Fruit fly (Drosophila melanogaster) whole organism, adult: ENCODE measurements around the gene Ir68a.

Experiments used
- CG11617 ChIP-seq: fragments of 200-800 bp; sonication (Bioruptor generic); optimal IDR thresholded peaks from 2 replicates; lab custom pipeline; 2017; ENCODE audit warnings: mild to moderate bottlenecking, missing biosample characterization, missing genetic modification reagents, missing genetic modification characterization
- CG12768 ChIP-seq: fragments of 200-800 bp; sonication (Bioruptor generic); optimal IDR thresholded peaks from 2 replicates; lab custom pipeline; 2017; ENCODE audit warnings: missing biosample characterization, missing genetic modification characterization, mild to moderate bottlenecking, moderate library complexity, missing genetic modification reagents
- CG14711 ChIP-seq: fragments of 200-800 bp; sonication (Bioruptor generic); optimal IDR thresholded peaks from 2 replicates; lab custom pipeline; 2018; ENCODE audit warnings: missing biosample characterization, mild to moderate bottlenecking, missing genetic modification characterization, moderate library complexity
- CG1620 ChIP-seq: fragments of 200-800 bp; sonication (Bioruptor generic); optimal IDR thresholded peaks from 2 replicates; lab custom pipeline; 2016; ENCODE audit warnings: missing biosample characterization, missing genetic modification characterization
- CG33017 ChIP-seq: fragments of 200-800 bp; sonication (Bioruptor generic); optimal IDR thresholded peaks from 2 replicates; lab custom pipeline; 2018; ENCODE audit warnings: missing biosample characterization, mild to moderate bottlenecking, missing genetic modification characterization, moderate library complexity
- CG5204 ChIP-seq: fragments of 200-800 bp; sonication (Bioruptor generic); optimal IDR thresholded peaks from 2 replicates; lab custom pipeline; 2016; ENCODE audit warnings: missing biosample characterization, missing genetic modification characterization
- CG7045 ChIP-seq: fragments of 200-800 bp; sonication (Bioruptor generic); optimal IDR thresholded peaks from 2 replicates; lab custom pipeline; 2017; ENCODE audit warnings: missing biosample characterization, mild to moderate bottlenecking, missing genetic modification characterization
- CG7101 ChIP-seq: fragments of 200-800 bp; sonication (Bioruptor generic); optimal IDR thresholded peaks from 2 replicates; lab custom pipeline; 2018; ENCODE audit warnings: missing biosample characterization, mild to moderate bottlenecking, missing genetic modification characterization, moderate library complexity
- Clk ChIP-seq: fragments of 200-800 bp; sonication (Bioruptor generic); optimal IDR thresholded peaks from 2 replicates; lab custom pipeline; 2017; ENCODE audit warnings: missing biosample characterization, missing genetic modification characterization
- Crg-1 ChIP-seq: fragments of 200-800 bp; sonication (Bioruptor generic); optimal IDR thresholded peaks from 2 replicates; lab custom pipeline; 2016; ENCODE audit warnings: missing biosample characterization, missing genetic modification characterization
- Hr96 ChIP-seq: fragments of 200-800 bp; sonication (Bioruptor generic); optimal IDR thresholded peaks from 2 replicates; lab custom pipeline; 2016; ENCODE audit warnings: missing biosample characterization, missing genetic modification characterization
- Mnt ChIP-seq: fragments of 200-800 bp; sonication (Bioruptor generic); optimal IDR thresholded peaks from 2 replicates; lab custom pipeline; 2016; ENCODE audit warnings: missing biosample characterization, mild to moderate bottlenecking, missing genetic modification characterization
- bab1 ChIP-seq: fragments of 200-800 bp; sonication (Bioruptor generic); optimal IDR thresholded peaks from 3 replicates; lab custom pipeline; 2019; ENCODE audit warnings: missing biosample characterization, mild to moderate bottlenecking, missing genetic modification characterization, moderate library complexity
- cic ChIP-seq: fragments of 200-800 bp; sonication (Bioruptor generic); optimal IDR thresholded peaks from 2 replicates; lab custom pipeline; 2017; ENCODE audit warnings: missing biosample characterization, mild to moderate bottlenecking, missing genetic modification characterization, moderate library complexity
- cnc ChIP-seq, 2 experiments: fragments of >200 bp; optimal IDR thresholded peaks; 2 replicates each; lab custom pipeline; 2017
- kay ChIP-seq: fragments of 200-800 bp; sonication (Bioruptor generic); peaks from one replicate; lab custom pipeline; 2016; ENCODE audit warnings: missing biosample characterization, missing genetic modification characterization, borderline replicate concordance
- ovo ChIP-seq: fragments of 200-800 bp; sonication (Bioruptor generic); optimal IDR thresholded peaks from 2 replicates; lab custom pipeline; 2016; ENCODE audit warnings: missing biosample characterization, missing genetic modification characterization
- pad ChIP-seq: fragments of 200-800 bp; sonication (Bioruptor generic); optimal IDR thresholded peaks from 3 replicates; lab custom pipeline; 2017; ENCODE audit warnings: missing biosample characterization, missing genetic modification characterization, mild to moderate bottlenecking, moderate library complexity, missing genetic modification reagents
- tj ChIP-seq: fragments of 200-800 bp; sonication (Bioruptor generic); optimal IDR thresholded peaks from 3 replicates; lab custom pipeline; 2017; ENCODE audit warnings: missing biosample characterization, mild to moderate bottlenecking, missing genetic modification characterization, moderate library complexity
- toe ChIP-seq: fragments of 200-800 bp; sonication (Bioruptor generic); optimal IDR thresholded peaks from 2 replicates; lab custom pipeline; 2016; ENCODE audit warnings: missing biosample characterization, missing genetic modification characterization

The Ir68a gene

dm6 chr3L:11254470-11255185 is 18.6 kb upstream of the Ir68a start:
- TF ChIP-seq cic (GFP tag; lab: Kevin White, UChicago), result no peak
- peak; percentile 1 for TF ChIP-seq Crg-1

- no peak for TF ChIP-seq CG7101
- TF ChIP-seq Mnt, result no peak
- TF ChIP-seq tj, result peak; percentile 27
- peak; percentile 5 for TF ChIP-seq cic (GFP tag; lab: Kevin White, UChicago)
- no peak for TF ChIP-seq cnc (optimal IDR thresholded peaks at IDR 0.05; lab: Kevin White, UChicago)
- no peak for TF ChIP-seq kay
- TF ChIP-seq Crg-1, result no peak
These were observed 17.7 kb upstream of the Ir68a start for dm6 chr3L:11253690-11254243.

dm6 chr3L:11253140-11253539 is 17.1 kb upstream of the Ir68a start:
- no peak for TF ChIP-seq CG7101
- TF ChIP-seq cic (GFP tag; lab: Kevin White, UChicago), result no peak
- TF ChIP-seq CG14711, result no peak
- TF ChIP-seq CG11617, result no peak
- TF ChIP-seq Hr96, result no peak
- no peak for TF ChIP-seq kay
- no peak for TF ChIP-seq CG33017 (tag; lab: Kevin White, UChicago)
- no peak for TF ChIP-seq ovo (GFP tag; lab: Kevin White, UChicago)
- TF ChIP-seq toe (GFP tag; lab: Kevin White, UChicago), result no peak
- no peak for TF ChIP-seq tj
- TF ChIP-seq CG5204 (GFP tag; lab: Kevin White, UChicago), result no peak
- no peak for TF ChIP-seq CG12768 (GFP tag; lab: Kevin White, UChicago)
- TF ChIP-seq CG7045 (GFP tag; lab: Kevin White, UChicago), result no peak

- TF ChIP-seq CG14711, result no peak
- peak; percentile 2 for TF ChIP-seq CG5204 (GFP tag; lab: Kevin White, UChicago)
- TF ChIP-seq ovo (GFP tag; lab: Kevin White, UChicago), result no peak
- TF ChIP-seq CG11617, result peak; percentile 8
- peak; percentile 23 for TF ChIP-seq Crg-1
- TF ChIP-seq tj, result peak; percentile 47
These were observed 16.6 kb upstream of the Ir68a start for dm6 chr3L:11252424-11253118.

- TF ChIP-seq CG5204 (GFP tag; lab: Kevin White, UChicago) (no peak), tj (peak; percentile 79), toe (GFP tag; lab: Kevin White, UChicago) (no peak), CG33017 (tag; lab: Kevin White, UChicago) (peak; percentile 51), CG7045 (GFP tag; lab: Kevin White, UChicago) (no peak), kay (no peak), Clk (GFP tag; lab: Kevin White, UChicago) (no peak), Crg-1 (peak; percentile 54), Mnt (peak; percentile 92), pad (GFP tag; lab: Kevin White, UChicago) (peak; percentile 39), bab1 (GFP tag; lab: Kevin White, UChicago) (peak; percentile 82), CG11617 (peak; percentile 35), CG14711 (peak; percentile 37), cic (GFP tag; lab: Kevin White, UChicago) (peak; percentile 73), CG1620 (GFP tag; lab: Kevin White, UChicago) (peak; percentile 9), CG7101 (peak; percentile 54), ovo (GFP tag; lab: Kevin White, UChicago) (peak; percentile 46), Hr96 (peak; percentile 44), cnc (optimal IDR thresholded peaks at IDR 0.05; lab: Kevin White, UChicago) (no peak), CG12768 (GFP tag; lab: Kevin White, UChicago) (peak; percentile 74)
These were observed 15.9 kb upstream of the Ir68a start, which contains the start of gene scyl for dm6 chr3L:11251721-11252423. scyl (plus strand) TSS chr3L:11252307.

- TF ChIP-seq tj (peak; percentile 19), cic (GFP tag; lab: Kevin White, UChicago) (no peak), CG7045 (GFP tag; lab: Kevin White, UChicago) (peak; percentile 34), bab1 (GFP tag; lab: Kevin White, UChicago) (peak; percentile 6)
These were observed 12.3 kb upstream of the Ir68a start for dm6 chr3L:11248303-11248702.
